Worm (Caenorhabditis elegans): ENCODE results near the gene csp-2.
"Not testable (repeated sequence)": the region's sequence is repeated elsewhere in the genome, so short reads cannot be mapped to it uniquely, and the experiment has no call there.

Gene csp-2

ce11 chrIV:6347822-6348221 lies 40.3 kb downstream of the csp-2 start:
- not testable (repeated sequence) for TF ChIP-seq snpc-4 (GFP tag; optimal IDR thresholded peaks at IDR 0.05)
- TF ChIP-seq snpc-4 (tag; optimal IDR thresholded peaks at IDR 0.05) (peak in 1 of 4 experiments; percentile 61), xnd-1 (tag; optimal IDR thresholded peaks at IDR 0.05) (peak; percentile 62), madf-6 (GFP tag; IDR thresholded peaks at IDR 0.05) (peak; percentile 67), madf-8 (GFP tag; conservative IDR thresholded peaks at IDR 0.05) (0 out of 2 replicates have a peak, but pooled peaks have one; percentile 28), F33H1.4 (GFP tag; IDR thresholded peaks at IDR 0.05) (peak; percentile 80), lsl-1 (GFP tag; optimal IDR thresholded peaks at IDR 0.05) (peak; percentile 69)

- TF ChIP-seq lag-1 (GFP tag; IDR thresholded peaks at IDR 0.05) (no peak), ztf-25 (GFP tag; IDR thresholded peaks at IDR 0.05) (no peak)
These were observed 54.1 kb downstream of the csp-2 start, which contains the start of gene Y73B6BL.47 for ce11 chrIV:6361668-6362067. Y73B6BL.47 (plus strand) TSS chrIV:6361968.

ce11 chrIV:6363604-6364003 lies 56.1 kb downstream of the csp-2 start:
- TF ChIP-seq attf-5 (GFP tag; optimal IDR thresholded peaks at IDR 0.05) (no peak), sptf-2 (GFP tag; optimal IDR thresholded peaks at IDR 0.05) (no peak), mxl-1 (tag; optimal IDR thresholded peaks at IDR 0.05) (no peak), ztf-28 (GFP tag; IDR thresholded peaks at IDR 0.05) (no peak), B0019.2 (GFP tag; conservative IDR thresholded peaks at IDR 0.05) (no peak), zim-3 (tag; optimal IDR thresholded peaks at IDR 0.05) (no peak), madf-10 (tag; optimal IDR thresholded peaks at IDR 0.05) (no peak), madf-8 (GFP tag; conservative IDR thresholded peaks at IDR 0.05) (no peak), F49E8.2 (tag; optimal IDR thresholded peaks at IDR 0.05; ENCODE audit: insufficient read depth) (no peak), unc-62 (GFP tag; optimal IDR thresholded peaks at IDR 0.05) (no peak), attf-3 (GFP tag; conservative IDR thresholded peaks at IDR 0.05) (no peak)

- TF ChIP-seq lin-54 (GFP tag; optimal IDR thresholded peaks at IDR 0.05) (no peak), hsf-1 (GFP tag; IDR thresholded peaks at IDR 0.05) (no peak), hmg-1.2 (GFP tag; IDR thresholded peaks at IDR 0.05) (no peak), ztf-6 (GFP tag; IDR thresholded peaks at IDR 0.05) (no peak), nhr-80 (tag; optimal IDR thresholded peaks at IDR 0.05) (no peak), D2030.7 (GFP tag; IDR thresholded peaks at IDR 0.05) (no peak), tbp1 (GFP tag; optimal IDR thresholded peaks at IDR 0.05) (no peak), ama-1 (optimal IDR thresholded peaks at IDR 0.05) (no peak), ama-1 (GFP tag; optimal IDR thresholded peaks at IDR 0.05) (no peak), sdz-38 (tag; optimal IDR thresholded peaks at IDR 0.05) (no peak), nhr-120 (GFP tag; IDR thresholded peaks at IDR 0.05) (no peak), cebp-2 (GFP tag; IDR thresholded peaks at IDR 0.05) (no peak), tbx-9 (tag; optimal IDR thresholded peaks at IDR 0.05; ENCODE audit: borderline replicate concordance) (no peak), egl-44 (GFP tag; IDR thresholded peaks at IDR 0.05) (no peak)
These were observed 57.5 kb downstream of the csp-2 start, which contains the start of gene Y73B6BL.270 for ce11 chrIV:6365045-6365444. Y73B6BL.270 (plus strand) TSS chrIV:6365345.
